Fruit fly (Drosophila melanogaster) whole organism, embryonic: Measurements from ENCODE around the gene Gyc89Da.
A peak's percentile ranks its signal among the peaks of the same experiment; 100 is the strongest.

ENCODE experiments used
- B-H1 ChIP-seq: fragments of 200-800 bp; sonication (Bioruptor generic); IDR thresholded peaks from 3 replicates; pipeline ENCODE4 v1.3.6; 2022; ENCODE audit warnings: missing biosample characterization, missing genetic modification characterization
- B-H2 ChIP-seq: fragments of 200-800 bp; sonication (Bioruptor generic); optimal IDR thresholded peaks from 2 replicates; lab custom pipeline; 2018; ENCODE audit warnings: missing biosample characterization, mild to moderate bottlenecking, missing genetic modification characterization
- Bdp1 ChIP-seq: fragments of 200-800 bp; sonication (Bioruptor generic); optimal IDR thresholded peaks from 3 replicates; lab custom pipeline; 2016; ENCODE audit warnings: missing biosample characterization, missing genetic modification characterization
- CG10543 ChIP-seq: fragments of 200-800 bp; sonication (Bioruptor generic); optimal IDR thresholded peaks from 3 replicates; lab custom pipeline; 2017; ENCODE audit warnings: missing biosample characterization, mild to moderate bottlenecking, missing genetic modification characterization, moderate library complexity
- CG10959 ChIP-seq: fragments of 200-800 bp; sonication (Bioruptor generic); IDR thresholded peaks from 2 replicates; pipeline ENCODE4 v1.3.6; 2022; ENCODE audit warnings: missing biosample characterization, missing genetic modification characterization
- CG12299 ChIP-seq: fragments of 200-800 bp; sonication (Bioruptor generic); optimal IDR thresholded peaks from 2 replicates; lab custom pipeline; 2018; ENCODE audit warnings: missing biosample characterization, mild to moderate bottlenecking, missing genetic modification characterization
- CG1233 ChIP-seq: fragments of 200-800 bp; sonication (Bioruptor generic); optimal IDR thresholded peaks from 4 replicates; lab custom pipeline; 2018; ENCODE audit warnings: missing biosample characterization, mild to moderate bottlenecking, missing genetic modification characterization
- CG13123 ChIP-seq: fragments of 200-800 bp; sonication (Bioruptor generic); optimal IDR thresholded peaks from 2 replicates; lab custom pipeline; 2016; ENCODE audit warnings: missing biosample characterization, missing genetic modification characterization
- CG13424 ChIP-seq: fragments of 200-800 bp; sonication (Bioruptor generic); optimal IDR thresholded peaks from 2 replicates; lab custom pipeline; 2019; ENCODE audit warnings: missing biosample characterization, mild to moderate bottlenecking, missing genetic modification characterization, moderate library complexity
- CG13775 ChIP-seq: fragments of 200-800 bp; sonication (Bioruptor generic); optimal IDR thresholded peaks from 3 replicates; lab custom pipeline; 2017; ENCODE audit warnings: missing biosample characterization, mild to moderate bottlenecking, missing genetic modification characterization
- CG14441 ChIP-seq: fragments of 200-800 bp; sonication (Bioruptor generic); IDR thresholded peaks from 2 replicates; pipeline ENCODE4 v1.3.6; 2022; ENCODE audit warnings: missing biosample characterization, missing genetic modification characterization
- CG17361 ChIP-seq: fragments of 200-800 bp; sonication (Bioruptor generic); IDR thresholded peaks from 3 replicates; pipeline ENCODE4 v1.3.6; 2022; ENCODE audit warnings: missing biosample characterization, missing genetic modification characterization
- CG17912 ChIP-seq: fragments of 200-800 bp; sonication (Bioruptor generic); optimal IDR thresholded peaks from 2 replicates; lab custom pipeline; 2018; ENCODE audit warnings: missing biosample characterization, mild to moderate bottlenecking, missing genetic modification characterization
- CG18262 ChIP-seq: fragments of 200-800 bp; optimal IDR thresholded peaks from 3 replicates; lab custom pipeline; 2019; ENCODE audit warnings: missing biosample characterization, mild to moderate bottlenecking, missing genetic modification characterization, moderate library complexity
- CG2129 ChIP-seq: fragments of 200-800 bp; sonication (Bioruptor generic); IDR thresholded peaks from 2 replicates; pipeline ENCODE4 v1.3.6; 2022; ENCODE audit warnings: missing biosample characterization, missing genetic modification characterization; ENCODE audit not compliant: partially characterized antibody
- CG32772 ChIP-seq: fragments of 200-800 bp; sonication (Bioruptor generic); IDR thresholded peaks from 2 replicates; pipeline ENCODE4 v1.3.6; 2022; ENCODE audit warnings: missing biosample characterization, missing genetic modification characterization
- CG3281 ChIP-seq: fragments of 200-800 bp; sonication (Bioruptor generic); optimal IDR thresholded peaks from 3 replicates; lab custom pipeline; 2017; ENCODE audit warnings: missing biosample characterization, mild to moderate bottlenecking, missing genetic modification characterization
- CG33557 ChIP-seq: fragments of 200-800 bp; sonication (Bioruptor generic); optimal IDR thresholded peaks from 2 replicates; lab custom pipeline; 2019; ENCODE audit warnings: missing biosample characterization, mild to moderate bottlenecking, missing genetic modification characterization, moderate library complexity
- CG6175 ChIP-seq: fragments of 200-800 bp; sonication (Bioruptor generic); IDR thresholded peaks from 3 replicates; pipeline ENCODE4 v1.3.6; 2022; ENCODE audit warnings: missing biosample characterization, missing genetic modification characterization
- CG8388 ChIP-seq: fragments of 200-800 bp; sonication (Bioruptor generic); optimal IDR thresholded peaks from 2 replicates; lab custom pipeline; 2019; ENCODE audit warnings: missing biosample characterization, mild to moderate bottlenecking, missing genetic modification characterization, moderate library complexity
- CG9817 ChIP-seq: fragments of 200-800 bp; sonication (Bioruptor generic); optimal IDR thresholded peaks from 2 replicates; lab custom pipeline; 2018; ENCODE audit warnings: missing biosample characterization, mild to moderate bottlenecking, missing genetic modification characterization, moderate library complexity
- Doc3 ChIP-seq: fragments of 200-800 bp; sonication (Bioruptor generic); IDR thresholded peaks from 3 replicates; pipeline ENCODE4 v1.3.6; 2022; ENCODE audit warnings: missing biosample characterization, missing genetic modification characterization; ENCODE audit not compliant: partially characterized antibody
- Fer3 ChIP-seq: fragments of 200-800 bp; sonication (Bioruptor generic); optimal IDR thresholded peaks from 2 replicates; lab custom pipeline; 2018; ENCODE audit warnings: missing biosample characterization, mild to moderate bottlenecking, missing genetic modification characterization, moderate library complexity
- MBD-R2 ChIP-seq: fragments of 200-800 bp; sonication (Bioruptor generic); IDR thresholded peaks from 2 replicates; pipeline ENCODE4 v1.3.6; 2022; ENCODE audit warnings: missing biosample characterization, missing genetic modification characterization
- MESR4 ChIP-seq: fragments of 200-800 bp; sonication (Bioruptor generic); optimal IDR thresholded peaks from 2 replicates; lab custom pipeline; 2018; ENCODE audit warnings: missing biosample characterization, mild to moderate bottlenecking, missing genetic modification characterization, moderate library complexity
- Sox102F ChIP-seq: fragments of 200-800 bp; sonication (Bioruptor generic); optimal IDR thresholded peaks from 2 replicates; lab custom pipeline; 2018; ENCODE audit warnings: missing biosample characterization, mild to moderate bottlenecking, missing genetic modification characterization, moderate library complexity
- Xrp1 ChIP-seq: fragments of 200-800 bp; sonication (Bioruptor generic); IDR thresholded peaks from 2 replicates; pipeline ENCODE4 v1.3.6; 2022; ENCODE audit warnings: missing biosample characterization, missing genetic modification characterization
- bigmax ChIP-seq: fragments of 200-800 bp; sonication (Bioruptor generic); optimal IDR thresholded peaks from 2 replicates; lab custom pipeline; 2018; ENCODE audit warnings: missing biosample characterization, mild to moderate bottlenecking, missing genetic modification characterization
- bowl ChIP-seq: fragments of 200-800 bp; sonication (Bioruptor generic); IDR thresholded peaks from 2 replicates; pipeline ENCODE4 v1.3.6; 2022; ENCODE audit warnings: missing biosample characterization, missing genetic modification characterization
- btn ChIP-seq: fragments of 200-800 bp; sonication (Bioruptor generic); optimal IDR thresholded peaks from 2 replicates; lab custom pipeline; 2016; ENCODE audit warnings: missing biosample characterization, missing genetic modification characterization
- chif ChIP-seq, 2 experiments: fragments of 200-800 bp; sonication (Bioruptor generic); optimal IDR thresholded peaks; 3 replicates each; lab custom pipeline; 2016; ENCODE audit warnings: missing biosample characterization in 2 of 2, missing genetic modification characterization in 2 of 2
- ci ChIP-seq: fragments of 200-800 bp; sonication (Bioruptor generic); IDR thresholded peaks from 3 replicates; pipeline ENCODE4 v1.3.6; 2022; ENCODE audit warnings: missing biosample characterization, missing genetic modification characterization
- crc ChIP-seq: fragments of 200-800 bp; sonication (Bioruptor generic); optimal IDR thresholded peaks from 2 replicates; lab custom pipeline; 2016; ENCODE audit warnings: missing biosample characterization, missing genetic modification characterization
- crol ChIP-seq: fragments of 200-800 bp; sonication (Bioruptor generic); IDR thresholded peaks from 2 replicates; pipeline ENCODE4 v1.3.6; 2022; ENCODE audit warnings: missing biosample characterization, missing genetic modification characterization
- crp ChIP-seq, 2 experiments: fragments of 200-800 bp; sonication (Bioruptor generic); optimal IDR thresholded peaks; 2 replicates in 1 of 2; 3 replicates in 1 of 2; lab custom pipeline; 2017; ENCODE audit warnings: missing biosample characterization in 2 of 2, missing genetic modification characterization in 2 of 2, mild to moderate bottlenecking in 1 of 2, moderate library complexity in 1 of 2
- dimm ChIP-seq: fragments of 200-800 bp; sonication (Bioruptor generic); IDR thresholded peaks from 2 replicates; pipeline ENCODE4 v1.3.6; 2022; ENCODE audit warnings: missing biosample characterization, missing genetic modification characterization
- dpn ChIP-seq, 2 experiments: fragments of 200-800 bp; sonication (Bioruptor generic); optimal IDR thresholded peaks; 3 replicates each; lab custom pipeline; 2016; ENCODE audit warnings: missing biosample characterization in 2 of 2, missing genetic modification characterization in 2 of 2
- ewg ChIP-seq: fragments of 200-800 bp; sonication (Bioruptor generic); optimal IDR thresholded peaks from 3 replicates; lab custom pipeline; 2017; ENCODE audit warnings: mild to moderate bottlenecking, missing biosample characterization, missing genetic modification reagents, missing genetic modification characterization
- exex ChIP-seq: fragments of 200-800 bp; sonication (Bioruptor generic); optimal IDR thresholded peaks from 4 replicates; lab custom pipeline; 2018; ENCODE audit warnings: missing biosample characterization, mild to moderate bottlenecking, missing genetic modification characterization, moderate library complexity
- insv ChIP-seq, 2 experiments: fragments of 200-800 bp; sonication (Bioruptor generic); optimal IDR thresholded peaks; 3 replicates each; lab custom pipeline; 2016 to 2018; ENCODE audit warnings: missing biosample characterization in 2 of 2, missing genetic modification characterization in 2 of 2
- peb ChIP-seq: fragments of 200-800 bp; sonication (Bioruptor generic); IDR thresholded peaks from 2 replicates; pipeline ENCODE4 v1.3.6; 2022; ENCODE audit warnings: missing biosample characterization, missing genetic modification characterization
- rib ChIP-seq: fragments of 200-800 bp; sonication (Bioruptor generic); IDR thresholded peaks from 2 replicates; pipeline ENCODE4 v1.3.6; 2022; ENCODE audit warnings: missing biosample characterization, missing genetic modification characterization
- sd ChIP-seq: fragments of 200-800 bp; sonication (Bioruptor generic); optimal IDR thresholded peaks from 3 replicates; lab custom pipeline; 2018; ENCODE audit warnings: missing biosample characterization, mild to moderate bottlenecking, missing genetic modification characterization, moderate library complexity
- slbo ChIP-seq: fragments of 200-800 bp; sonication (Bioruptor generic); IDR thresholded peaks from 2 replicates; pipeline ENCODE4 v1.3.6; 2022; ENCODE audit warnings: missing biosample characterization, missing genetic modification characterization
- slou ChIP-seq: fragments of 200-800 bp; sonication (Bioruptor generic); optimal IDR thresholded peaks from 3 replicates; lab custom pipeline; 2016; ENCODE audit warnings: missing biosample characterization, missing genetic modification characterization
- sna ChIP-seq: fragments of 200-800 bp; sonication (Bioruptor generic); IDR thresholded peaks from 2 replicates; pipeline ENCODE4 v1.3.6; 2022; ENCODE audit warnings: missing biosample characterization, missing genetic modification characterization; ENCODE audit not compliant: partially characterized antibody
- trh ChIP-seq: fragments of 200-800 bp; sonication (Bioruptor generic); optimal IDR thresholded peaks from 2 replicates; lab custom pipeline; 2016; ENCODE audit warnings: missing biosample characterization, missing genetic modification characterization
- twi ChIP-seq: fragments of 200-800 bp; optimal IDR thresholded peaks from 2 replicates; lab custom pipeline; 2019; ENCODE audit warnings: missing biosample characterization, mild to moderate bottlenecking, missing genetic modification characterization, moderate library complexity
- wor ChIP-seq: fragments of 200-800 bp; sonication (Bioruptor generic); IDR thresholded peaks from 2 replicates; pipeline ENCODE4 v1.3.6; 2022; ENCODE audit warnings: missing biosample characterization, missing genetic modification characterization

The Gyc89Da gene

DNA sequence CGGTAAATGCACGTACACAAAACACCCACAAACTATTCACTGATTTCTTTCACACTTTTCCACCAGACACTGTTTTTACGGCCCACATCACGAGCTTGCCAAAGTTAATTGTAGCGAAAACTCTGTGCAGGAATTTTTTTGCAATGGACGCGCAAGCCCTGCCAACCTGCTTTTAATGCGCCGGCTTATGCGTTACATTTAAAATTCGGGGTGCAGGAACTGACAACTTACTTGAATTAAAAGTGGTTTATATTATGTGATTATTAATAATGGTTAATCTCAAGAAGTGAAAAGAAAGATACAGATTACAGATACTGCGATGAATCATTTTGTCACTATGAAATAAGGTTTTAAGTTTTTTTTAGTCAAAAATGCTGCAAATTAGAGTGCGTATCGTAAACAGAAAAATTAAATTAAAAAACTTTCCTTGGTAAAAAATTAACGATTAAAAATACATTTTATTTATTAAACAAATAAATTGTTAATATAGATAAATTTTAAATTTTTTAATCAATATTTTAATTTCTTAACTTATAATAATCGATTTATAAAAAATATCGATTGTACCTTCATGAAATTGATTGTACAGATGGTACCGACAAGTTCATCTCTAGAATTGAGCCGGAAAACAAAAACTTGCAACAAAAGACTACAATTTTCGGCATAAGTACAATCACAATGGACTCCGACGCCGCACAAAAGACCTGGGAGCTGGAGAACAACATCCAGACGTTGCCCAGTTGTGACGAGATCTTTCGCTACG lies 2.7 kb upstream of the Gyc89Da start, which contains the start of the genes CG42232 and CSN5 (continued):
- TF ChIP-seq Xrp1 (GFP tag; lab: Robert Waterston, UW) (peak; percentile 55; the same call in 1 of the 2 replicates), CG6175 (GFP tag; lab: Robert Waterston, UW) (no peak), Bdp1 (no peak), sd (tag; lab: Kevin White, UChicago) (no peak), insv (GFP tag; optimal IDR thresholded peaks at IDR 0.05; lab: Kevin White, UChicago) (peak in 1 of 2 experiments; percentile 4), twi (peak; percentile 12), ewg (GFP tag; lab: Kevin White, UChicago) (peak; percentile 15), btn (GFP tag; lab: Kevin White, UChicago) (no peak), CG13123 (GFP tag; lab: Kevin White, UChicago) (peak; percentile 32), CG1233 (GFP tag; lab: Kevin White, UChicago) (no peak), B-H2 (GFP tag; lab: Kevin White, UChicago) (no peak), wor (GFP tag; lab: Robert Waterston, UW) (no peak), CG17912 (GFP tag; lab: Kevin White, UChicago) (no peak), bowl (GFP tag; lab: Robert Waterston, UW) (no peak), CG2129 (GFP tag; lab: Robert Waterston, UW) (no peak; the same call in 1 of the 2 replicates), Fer3 (tag; lab: Kevin White, UChicago) (no peak), Sox102F (GFP tag; lab: Kevin White, UChicago) (no peak), crp (GFP tag; optimal IDR thresholded peaks at IDR 0.05; lab: Kevin White, UChicago) (peak in 1 of 2 experiments; percentile 20), B-H1 (GFP tag; lab: Robert Waterston, UW) (no peak), MBD-R2 (GFP tag; lab: Robert Waterston, UW) (peak; percentile 87), slou (GFP tag; lab: Kevin White, UChicago) (peak; percentile 21), trh (GFP tag; lab: Kevin White, UChicago) (no peak), dpn (GFP tag; optimal IDR thresholded peaks at IDR 0.05; lab: Kevin White, UChicago) (peak in 1 of 2 experiments; percentile 69), crol (GFP tag; lab: Robert Waterston, UW) (no peak), ci (GFP tag; lab: Robert Waterston, UW) (peak; percentile 50; the same call in 2 of the 3 replicates), MESR4 (GFP tag; lab: Kevin White, UChicago) (peak; percentile 37), CG18262 (tag; lab: Kevin White, UChicago) (peak; percentile 51), peb (GFP tag; lab: Robert Waterston, UW) (no peak), CG33557 (GFP tag; lab: Kevin White, UChicago) (peak; percentile 42), CG17361 (no peak; the same call in 2 of the 3 replicates), CG10959 (GFP tag; lab: Robert Waterston, UW) (no peak), CG8388 (GFP tag; lab: Kevin White, UChicago) (no peak), CG9817 (peak; percentile 51), rib (GFP tag; lab: Robert Waterston, UW) (0 out of 2 replicates have a peak, but pooled peaks have one; percentile 30), CG12299 (tag; lab: Kevin White, UChicago) (peak; percentile 9), CG13424 (tag; lab: Kevin White, UChicago) (no peak), chif (GFP tag; optimal IDR thresholded peaks at IDR 0.05; lab: Kevin White, UChicago) (peak; percentile 28 to 45), bigmax (GFP tag; lab: Kevin White, UChicago) (no peak), slbo (peak; percentile 69), CG32772 (GFP tag; lab: Robert Waterston, UW) (peak; percentile 17; the same call in 1 of the 2 replicates), sna (no peak), Doc3 (GFP tag; lab: Robert Waterston, UW) (no peak), exex (tag; lab: Kevin White, UChicago) (no peak), dimm (no peak), CG13775 (GFP tag; lab: Kevin White, UChicago) (peak; percentile 80), crc (GFP tag; lab: Kevin White, UChicago) (no peak), CG14441 (GFP tag; lab: Robert Waterston, UW) (peak; percentile 39; the same call in 1 of the 2 replicates), CG3281 (GFP tag; lab: Kevin White, UChicago) (no peak), CG10543 (GFP tag; lab: Kevin White, UChicago) (no peak)
